Worm (Caenorhabditis elegans): ENCODE measurements around the gene F55A11.8.

F55A11.8 gene

ce11 chrV:11801076-11801849, 13.3 kb downstream of the F55A11.8 start:
- TF ChIP-seq ztf-1 (GFP tag; conservative IDR thresholded peaks at IDR 0.05) (no peak), elt-3 (tag; optimal IDR thresholded peaks at IDR 0.05) (no peak), blmp-1 (tag; optimal IDR thresholded peaks at IDR 0.05; ENCODE audit: insufficient read depth) (peak; percentile 61), nhr-25 (tag; optimal IDR thresholded peaks at IDR 0.05) (peak; percentile 70), ZK546.5 (tag; optimal IDR thresholded peaks at IDR 0.05) (no peak), skn-1 (tag; optimal IDR thresholded peaks at IDR 0.05) (no peak), fos-1 (tag; optimal IDR thresholded peaks at IDR 0.05) (peak; percentile 76), nhr-10 (tag; optimal IDR thresholded peaks at IDR 0.05) (no peak), egl-27 (tag; optimal IDR thresholded peaks at IDR 0.05) (peak; percentile 59), sma-9 (GFP tag; optimal IDR thresholded peaks at IDR 0.05) (peak; percentile 95), sma-9 (tag; optimal IDR thresholded peaks at IDR 0.05) (no peak), nhr-21 (tag; optimal IDR thresholded peaks at IDR 0.05) (peak; percentile 85), ztf-11 (tag; optimal IDR thresholded peaks at IDR 0.05) (no peak), nhr-237 (tag; optimal IDR thresholded peaks at IDR 0.05) (no peak), mdl-1 (tag; optimal IDR thresholded peaks at IDR 0.05) (no peak), lsy-2 (tag; optimal IDR thresholded peaks at IDR 0.05) (peak in 1 of 2 experiments; percentile 57), elt-1 (tag; optimal IDR thresholded peaks at IDR 0.05) (no peak), ceh-82 (tag; optimal IDR thresholded peaks at IDR 0.05) (no peak), nhr-6 (tag; optimal IDR thresholded peaks at IDR 0.05) (no peak), sma-3 (GFP tag; optimal IDR thresholded peaks at IDR 0.05) (peak; percentile 86), lin-39 (tag; optimal IDR thresholded peaks at IDR 0.05) (no peak), unc-62 (GFP tag; optimal IDR thresholded peaks at IDR 0.05) (no peak)

- peak; percentile 99 for TF ChIP-seq sma-9 (GFP tag; optimal IDR thresholded peaks at IDR 0.05)
- peak; percentile 15 for TF ChIP-seq sma-9 (tag; optimal IDR thresholded peaks at IDR 0.05)
- peak; percentile 99 for TF ChIP-seq nhr-21 (tag; optimal IDR thresholded peaks at IDR 0.05)
- no peak for TF ChIP-seq ceh-16 (tag; optimal IDR thresholded peaks at IDR 0.05)
- no peak for TF ChIP-seq nhr-11 (tag; optimal IDR thresholded peaks at IDR 0.05)
- TF ChIP-seq lin-11 (tag; optimal IDR thresholded peaks at IDR 0.05), result no peak
- TF ChIP-seq dmd-4 (tag; optimal IDR thresholded peaks at IDR 0.05), result no peak
- TF ChIP-seq R02D3.7 (tag; optimal IDR thresholded peaks at IDR 0.05), result no peak
- TF ChIP-seq lin-13 (GFP tag; optimal IDR thresholded peaks at IDR 0.05), result no peak
- peak; percentile 71 for TF ChIP-seq sem-4 (tag; optimal IDR thresholded peaks at IDR 0.05)
- TF ChIP-seq Y55F3AM.14 (GFP tag; optimal IDR thresholded peaks at IDR 0.05), result peak; percentile 83
- TF ChIP-seq nhr-6 (tag; optimal IDR thresholded peaks at IDR 0.05), result peak; percentile 54
- TF ChIP-seq ZK546.5 (tag; optimal IDR thresholded peaks at IDR 0.05), result no peak
- peak; percentile 79 to 89 for TF ChIP-seq mdl-1 (tag; optimal IDR thresholded peaks at IDR 0.05)
- peak; percentile 84 for TF ChIP-seq crh-2 (tag; optimal IDR thresholded peaks at IDR 0.05)
- no peak for TF ChIP-seq unc-39 (tag; optimal IDR thresholded peaks at IDR 0.05)
- peak; percentile 79 for TF ChIP-seq F13H6.1 (tag; optimal IDR thresholded peaks at IDR 0.05)
- no peak for TF ChIP-seq ztf-1 (GFP tag; conservative IDR thresholded peaks at IDR 0.05)
- TF ChIP-seq lsy-2 (tag; optimal IDR thresholded peaks at IDR 0.05), result peak in 1 of 2 experiments; percentile 60
- no peak for TF ChIP-seq aly-2 (tag; optimal IDR thresholded peaks at IDR 0.05)
- TF ChIP-seq ztf-4 (tag; optimal IDR thresholded peaks at IDR 0.05), result no peak
- TF ChIP-seq ztf-11 (tag; optimal IDR thresholded peaks at IDR 0.05), result no peak
- no peak for TF ChIP-seq unc-55 (GFP tag; optimal IDR thresholded peaks at IDR 0.05)
- no peak for TF ChIP-seq ceh-82 (tag; optimal IDR thresholded peaks at IDR 0.05)
- no peak for TF ChIP-seq skn-1 (tag; optimal IDR thresholded peaks at IDR 0.05)
- TF ChIP-seq elt-3 (tag; optimal IDR thresholded peaks at IDR 0.05), result no peak
- TF ChIP-seq nhr-237 (tag; optimal IDR thresholded peaks at IDR 0.05), result no peak
- peak; percentile 96 for TF ChIP-seq nhr-25 (tag; optimal IDR thresholded peaks at IDR 0.05)
- TF ChIP-seq gmeb-1 (tag; optimal IDR thresholded peaks at IDR 0.05), result peak; percentile 57
- TF ChIP-seq alr-1 (tag; optimal IDR thresholded peaks at IDR 0.05), result no peak
- no peak for TF ChIP-seq nhr-23 (tag; optimal IDR thresholded peaks at IDR 0.05)
- no peak for TF ChIP-seq nhr-10 (tag; optimal IDR thresholded peaks at IDR 0.05)
- TF ChIP-seq mab-5 (tag; optimal IDR thresholded peaks at IDR 0.05), result no peak
- no peak for TF ChIP-seq snpc-4 (tag; optimal IDR thresholded peaks at IDR 0.05)
- peak; percentile 31 for TF ChIP-seq nhr-129 (tag; optimal IDR thresholded peaks at IDR 0.05)
- TF ChIP-seq nhr-12 (tag; optimal IDR thresholded peaks at IDR 0.05), result no peak
- TF ChIP-seq blmp-1 (tag; optimal IDR thresholded peaks at IDR 0.05; ENCODE audit: insufficient read depth), result peak; percentile 97
- no peak for TF ChIP-seq ama-1 (optimal IDR thresholded peaks at IDR 0.05)
- TF ChIP-seq nhr-77 (tag; optimal IDR thresholded peaks at IDR 0.05), result no peak
- no peak for TF ChIP-seq mbf-1 (tag; optimal IDR thresholded peaks at IDR 0.05)
- no peak for TF ChIP-seq zag-1 (tag; optimal IDR thresholded peaks at IDR 0.05)
- peak; percentile 91 for TF ChIP-seq egl-27 (tag; optimal IDR thresholded peaks at IDR 0.05)
- no peak for TF ChIP-seq C34F6.9 (tag; optimal IDR thresholded peaks at IDR 0.05)
- no peak for TF ChIP-seq lin-39 (tag; optimal IDR thresholded peaks at IDR 0.05)
- peak; percentile 99 for TF ChIP-seq sma-3 (GFP tag; optimal IDR thresholded peaks at IDR 0.05)
- TF ChIP-seq peb-1 (tag; optimal IDR thresholded peaks at IDR 0.05), result no peak
- no peak for TF ChIP-seq unc-62 (GFP tag; optimal IDR thresholded peaks at IDR 0.05)
- TF ChIP-seq elt-1 (tag; optimal IDR thresholded peaks at IDR 0.05), result no peak
Measured at ce11 chrV:11802508-11802907, 14.5 kb downstream of the F55A11.8 start.

Measured in whole organism, L2 larva.